Fruit fly (Drosophila melanogaster) whole organism, embryonic: ENCODE data around the gene Lgr3.

ENCODE experiments used
- C15 ChIP-seq: fragments of 200-800 bp; sonication (Bioruptor generic); IDR thresholded peaks from 3 replicates; pipeline ENCODE4 v1.3.6; 2022; ENCODE audit warnings: missing biosample characterization, missing genetic modification characterization
- CG10209 ChIP-seq: fragments of 200-800 bp; sonication (Bioruptor generic); optimal IDR thresholded peaks from 3 replicates; lab custom pipeline; 2017; ENCODE audit warnings: missing biosample characterization, mild to moderate bottlenecking, missing genetic modification characterization, missing genetic modification reagents
- CG10267 ChIP-seq: fragments of 200-800 bp; sonication (Bioruptor generic); optimal IDR thresholded peaks from 2 replicates; lab custom pipeline; 2018; ENCODE audit warnings: missing biosample characterization, mild to moderate bottlenecking, missing genetic modification characterization, moderate library complexity
- CG10366 ChIP-seq: fragments of 200-800 bp; sonication (Bioruptor generic); IDR thresholded peaks from 2 replicates; pipeline ENCODE4 v1.3.6; 2022; ENCODE audit warnings: missing biosample characterization, missing genetic modification characterization
- CG10979 ChIP-seq: fragments of 200-800 bp; sonication (Bioruptor generic); optimal IDR thresholded peaks from 2 replicates; lab custom pipeline; 2018; ENCODE audit warnings: missing biosample characterization, mild to moderate bottlenecking, missing genetic modification characterization, moderate library complexity
- CG11560 ChIP-seq: fragments of 200-800 bp; sonication (Bioruptor generic); IDR thresholded peaks from 3 replicates; pipeline ENCODE4 v1.3.6; 2022; ENCODE audit warnings: missing biosample characterization, missing genetic modification characterization
- CG14014 ChIP-seq: fragments of 200-800 bp; sonication (Bioruptor generic); IDR thresholded peaks from 2 replicates; pipeline ENCODE4 v1.3.6; 2022; ENCODE audit warnings: missing biosample characterization, missing genetic modification characterization
- CG15269 ChIP-seq: fragments of 200-800 bp; sonication (Bioruptor generic); optimal IDR thresholded peaks from 2 replicates; lab custom pipeline; 2018; ENCODE audit warnings: missing biosample characterization, mild to moderate bottlenecking, missing genetic modification characterization, moderate library complexity
- CG17568 ChIP-seq: fragments of 200-800 bp; sonication (Bioruptor generic); optimal IDR thresholded peaks from 2 replicates; lab custom pipeline; 2018; ENCODE audit warnings: missing biosample characterization, mild to moderate bottlenecking, missing genetic modification characterization, moderate library complexity
- CG2116 ChIP-seq: fragments of 200-800 bp; sonication (Bioruptor generic); optimal IDR thresholded peaks from 3 replicates; lab custom pipeline; 2018; ENCODE audit warnings: missing biosample characterization, mild to moderate bottlenecking, missing genetic modification characterization
- CG31224 ChIP-seq: fragments of 200-800 bp; sonication (Bioruptor generic); IDR thresholded peaks from 2 replicates; pipeline ENCODE4 v1.3.6; 2022; ENCODE audit warnings: missing biosample characterization, missing genetic modification characterization
- CG34376 ChIP-seq: fragments of 200-800 bp; sonication (Bioruptor generic); optimal IDR thresholded peaks from 2 replicates; lab custom pipeline; 2018; ENCODE audit warnings: missing biosample characterization, mild to moderate bottlenecking, missing genetic modification characterization
- CG4360 ChIP-seq: fragments of 200-800 bp; sonication (Bioruptor generic); IDR thresholded peaks from 2 replicates; pipeline ENCODE4 v1.3.6; 2022; ENCODE audit warnings: missing biosample characterization, missing genetic modification characterization
- CG6254 ChIP-seq: fragments of 200-800 bp; sonication (Bioruptor generic); optimal IDR thresholded peaks from 3 replicates; lab custom pipeline; 2017; ENCODE audit warnings: mild to moderate bottlenecking, missing biosample characterization, missing genetic modification reagents, missing genetic modification characterization
- CG8089 ChIP-seq: fragments of 200-800 bp; sonication (Bioruptor generic); optimal IDR thresholded peaks from 3 replicates; lab custom pipeline; 2016; ENCODE audit warnings: missing biosample characterization, missing genetic modification characterization
- CG9215 ChIP-seq: fragments of 200-800 bp; sonication (Bioruptor generic); IDR thresholded peaks from 2 replicates; pipeline ENCODE4 v1.3.6; 2022; ENCODE audit warnings: missing biosample characterization, missing genetic modification characterization
- Drgx ChIP-seq: fragments of 200-800 bp; sonication (Bioruptor generic); IDR thresholded peaks from 2 replicates; pipeline ENCODE4 v1.3.6; 2022; ENCODE audit warnings: missing biosample characterization, missing genetic modification characterization
- Fer3 ChIP-seq: fragments of 200-800 bp; sonication (Bioruptor generic); optimal IDR thresholded peaks from 2 replicates; lab custom pipeline; 2018; ENCODE audit warnings: missing biosample characterization, mild to moderate bottlenecking, missing genetic modification characterization, moderate library complexity
- HmgD ChIP-seq: fragments of 200-800 bp; sonication (Bioruptor generic); optimal IDR thresholded peaks from 3 replicates; lab custom pipeline; 2016; ENCODE audit warnings: missing biosample characterization, missing genetic modification characterization
- Hsf ChIP-seq: fragments of 200-800 bp; sonication (Bioruptor generic); optimal IDR thresholded peaks from 3 replicates; lab custom pipeline; 2016; ENCODE audit warnings: missing biosample characterization, missing genetic modification characterization
- Meics ChIP-seq: fragments of 200-800 bp; sonication (Bioruptor generic); optimal IDR thresholded peaks from 2 replicates; lab custom pipeline; 2017; ENCODE audit warnings: missing biosample characterization, mild to moderate bottlenecking, missing genetic modification characterization
- Xrp1 ChIP-seq: fragments of 200-800 bp; sonication (Bioruptor generic); IDR thresholded peaks from 2 replicates; pipeline ENCODE4 v1.3.6; 2022; ENCODE audit warnings: missing biosample characterization, missing genetic modification characterization
- az2 ChIP-seq: fragments of 200-800 bp; sonication (Bioruptor generic); optimal IDR thresholded peaks from 3 replicates; lab custom pipeline; 2016; ENCODE audit warnings: missing biosample characterization, missing genetic modification characterization
- chinmo ChIP-seq: fragments of 200-800 bp; sonication (Bioruptor generic); IDR thresholded peaks from 4 replicates; pipeline ENCODE4 v1.3.6; 2022; ENCODE audit warnings: missing biosample characterization, missing genetic modification characterization; ENCODE audit not compliant: partially characterized antibody
- crp ChIP-seq, 2 experiments: fragments of 200-800 bp; sonication (Bioruptor generic); optimal IDR thresholded peaks; 2 replicates in 1 of 2; 3 replicates in 1 of 2; lab custom pipeline; 2017; ENCODE audit warnings: missing biosample characterization in 2 of 2, missing genetic modification characterization in 2 of 2, mild to moderate bottlenecking in 1 of 2, moderate library complexity in 1 of 2
- dmrt99B ChIP-seq: fragments of 200-800 bp; sonication (Bioruptor generic); optimal IDR thresholded peaks from 2 replicates; lab custom pipeline; 2018; ENCODE audit warnings: missing biosample characterization, mild to moderate bottlenecking, missing genetic modification characterization, moderate library complexity
- dysf ChIP-seq: fragments of 200-800 bp; sonication (Bioruptor generic); IDR thresholded peaks from 3 replicates; pipeline ENCODE4 v1.3.6; 2022; ENCODE audit warnings: missing biosample characterization, missing genetic modification characterization
- eyg ChIP-seq: fragments of 200-800 bp; sonication (Bioruptor generic); optimal IDR thresholded peaks from 3 replicates; lab custom pipeline; 2016; ENCODE audit warnings: missing biosample characterization, missing genetic modification characterization
- fd3F ChIP-seq: fragments of 200-800 bp; sonication (Bioruptor generic); optimal IDR thresholded peaks from 2 replicates; lab custom pipeline; 2018; ENCODE audit warnings: missing biosample characterization, mild to moderate bottlenecking, missing genetic modification characterization, moderate library complexity
- gsb ChIP-seq: fragments of 200-800 bp; sonication (Bioruptor generic); IDR thresholded peaks from 2 replicates; pipeline ENCODE4 v1.3.6; 2022; ENCODE audit warnings: missing biosample characterization, missing genetic modification characterization
- hbn ChIP-seq: fragments of 200-800 bp; sonication (Bioruptor generic); IDR thresholded peaks from 2 replicates; pipeline ENCODE4 v1.3.6; 2022; ENCODE audit warnings: missing biosample characterization, missing genetic modification characterization; ENCODE audit not compliant: partially characterized antibody
- hkb ChIP-seq, 2 experiments: fragments of 200-800 bp in 1 of 2; fragments of >200 bp in 1 of 2; sonication (Bioruptor generic) in 1 of 2; IDR thresholded peaks in 1 of 2; optimal IDR thresholded peaks in 1 of 2; 2 replicates each; pipeline versions ENCODE4 v1.3.6 to Lab custom; 2017 to 2022; ENCODE audit warnings: missing biosample characterization in 1 of 2, missing genetic modification characterization in 1 of 2
- ind ChIP-seq: fragments of 200-800 bp; sonication (Bioruptor generic); optimal IDR thresholded peaks from 3 replicates; lab custom pipeline; 2016; ENCODE audit warnings: missing biosample characterization, missing genetic modification characterization
- lab ChIP-seq: fragments of 200-800 bp; sonication (Bioruptor generic); optimal IDR thresholded peaks from 3 replicates; lab custom pipeline; 2017; ENCODE audit warnings: missing biosample characterization, missing genetic modification characterization, mild to moderate bottlenecking, moderate library complexity, missing genetic modification reagents
- luna ChIP-seq: fragments of 200-800 bp; sonication (Bioruptor generic); optimal IDR thresholded peaks from 2 replicates; lab custom pipeline; 2016; ENCODE audit warnings: missing biosample characterization, missing genetic modification characterization
- phol ChIP-seq: fragments of 200-800 bp; sonication (Bioruptor generic); optimal IDR thresholded peaks from 3 replicates; lab custom pipeline; 2018; ENCODE audit warnings: missing biosample characterization, mild to moderate bottlenecking, missing genetic modification characterization, moderate library complexity
- prd ChIP-seq, 3 experiments: fragments of >200 bp in 2 of 3; fragments of 200-800 bp in 1 of 3; sonication (Bioruptor generic) in 1 of 3; optimal IDR thresholded peaks in 2 of 3; IDR thresholded peaks in 1 of 3; 2 replicates in 2 of 3; 3 replicates in 1 of 3; pipeline versions ENCODE4 v1.3.6 to Lab custom; 2017 to 2022; ENCODE audit warnings: missing biosample characterization in 1 of 3, missing genetic modification characterization in 1 of 3
- ro ChIP-seq: fragments of 200-800 bp; sonication (Bioruptor generic); IDR thresholded peaks from 2 replicates; pipeline ENCODE4 v1.3.6; 2022; ENCODE audit warnings: missing biosample characterization, missing genetic modification characterization
- row ChIP-seq: fragments of 200-800 bp; sonication (Bioruptor generic); IDR thresholded peaks from 3 replicates; pipeline ENCODE4 v1.3.6; 2022; ENCODE audit warnings: missing biosample characterization, missing genetic modification characterization
- run ChIP-seq: fragments of 200-800 bp; sonication (Bioruptor generic); optimal IDR thresholded peaks from 3 replicates; lab custom pipeline; 2018; ENCODE audit warnings: missing biosample characterization, mild to moderate bottlenecking, missing genetic modification characterization
- schlank ChIP-seq: fragments of 200-800 bp; sonication (Bioruptor generic); optimal IDR thresholded peaks from 2 replicates; lab custom pipeline; 2018; ENCODE audit warnings: missing biosample characterization, mild to moderate bottlenecking, missing genetic modification characterization
- sens ChIP-seq: fragments of 200-800 bp; sonication (Bioruptor generic); peaks from one replicate; lab custom pipeline; 2016; ENCODE audit warnings: missing biosample characterization, missing genetic modification characterization
- slbo ChIP-seq: fragments of 200-800 bp; sonication (Bioruptor generic); IDR thresholded peaks from 2 replicates; pipeline ENCODE4 v1.3.6; 2022; ENCODE audit warnings: missing biosample characterization, missing genetic modification characterization
- stc ChIP-seq: fragments of 200-800 bp; sonication (Bioruptor generic); IDR thresholded peaks from 2 replicates; pipeline ENCODE4 v1.3.6; 2022; ENCODE audit warnings: missing biosample characterization, missing genetic modification characterization
- ttk ChIP-seq: fragments of 200-800 bp; sonication (Bioruptor generic); IDR thresholded peaks from 2 replicates; pipeline ENCODE4 v2.1.2; 2022; ENCODE audit warnings: missing biosample characterization, missing genetic modification characterization
- tx ChIP-seq: fragments of 200-800 bp; sonication (Bioruptor generic); optimal IDR thresholded peaks from 2 replicates; lab custom pipeline; 2016; ENCODE audit warnings: missing biosample characterization, missing genetic modification characterization
- unc-4 ChIP-seq: fragments of 200-800 bp; sonication (Bioruptor generic); IDR thresholded peaks from 2 replicates; pipeline ENCODE4 v1.3.6; 2022; ENCODE audit warnings: missing biosample characterization, missing genetic modification characterization; ENCODE audit not compliant: partially characterized antibody
- vvl ChIP-seq: fragments of 200-800 bp; sonication (Bioruptor generic); IDR thresholded peaks from 2 replicates; pipeline ENCODE4 v1.3.6; 2022; ENCODE audit warnings: missing biosample characterization, missing genetic modification characterization
- wdn ChIP-seq: fragments of 200-800 bp; sonication (Bioruptor generic); IDR thresholded peaks from 2 replicates; pipeline ENCODE4 v1.3.6; 2022; ENCODE audit warnings: missing biosample characterization, missing genetic modification characterization

Lgr3 gene

DNA sequence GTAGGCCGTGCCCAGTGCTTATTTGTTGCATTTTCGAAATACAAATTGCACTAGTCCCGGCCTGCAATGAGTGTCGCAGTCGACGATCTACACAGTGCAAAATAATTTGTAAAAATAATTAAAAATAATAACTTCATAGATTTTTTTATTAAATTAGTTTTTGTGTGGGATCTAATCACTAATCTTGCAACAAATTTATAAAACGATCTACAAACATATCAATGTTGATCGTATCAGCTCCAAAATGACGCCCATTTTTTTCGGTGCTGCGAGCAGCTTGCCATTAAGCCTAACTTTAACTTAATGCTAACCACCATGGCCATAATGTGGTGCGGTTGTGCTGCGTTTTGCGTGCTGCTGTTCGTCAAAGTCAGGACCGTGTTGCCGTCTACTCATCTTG is 14.2 kb upstream of the Lgr3 start:
- TF ChIP-seq chinmo (GFP tag; lab: Robert Waterston, UW) (no peak), CG10366 (GFP tag; lab: Robert Waterston, UW) (peak; percentile 28; the same call in 1 of the 2 replicates), luna (GFP tag; lab: Kevin White, UChicago) (no peak), gsb (GFP tag; lab: Robert Waterston, UW) (no peak), CG9215 (GFP tag; lab: Robert Waterston, UW) (no peak), hkb (optimal IDR thresholded peaks at IDR 0.05; lab: Kevin White, UChicago) (no peak), hkb (GFP tag; IDR thresholded peaks at IDR 0.05; lab: Robert Waterston, UW) (peak; percentile 60), Drgx (GFP tag; lab: Robert Waterston, UW) (peak; percentile 59), CG11560 (no peak), HmgD (GFP tag; lab: Kevin White, UChicago) (no peak), Fer3 (tag; lab: Kevin White, UChicago) (peak; percentile 7), prd (optimal IDR thresholded peaks at IDR 0.05; lab: Kevin White, UChicago) (no peak), prd (GFP tag; IDR thresholded peaks at IDR 0.05; lab: Robert Waterston, UW) (peak; percentile 33; the same call in 2 of the 3 replicates), Hsf (GFP tag; lab: Kevin White, UChicago) (no peak), CG4360 (no peak), az2 (peak; percentile 25), C15 (GFP tag; lab: Robert Waterston, UW) (0 out of 3 replicates have a peak, but pooled peaks have one; percentile 36), row (peak; percentile 46; the same call in 2 of the 3 replicates), CG10267 (tag; lab: Kevin White, UChicago) (peak; percentile 4), crp (GFP tag; optimal IDR thresholded peaks at IDR 0.05; lab: Kevin White, UChicago) (no peak), ro (GFP tag; lab: Robert Waterston, UW) (no peak), dysf (GFP tag; lab: Robert Waterston, UW) (peak; percentile 41; the same call in 2 of the 3 replicates), CG10209 (GFP tag; lab: Kevin White, UChicago) (no peak), CG17568 (GFP tag; lab: Kevin White, UChicago) (no peak), CG8089 (no peak), schlank (tag; lab: Kevin White, UChicago) (no peak), fd3F (GFP tag; lab: Kevin White, UChicago) (no peak), Meics (GFP tag; lab: Kevin White, UChicago) (no peak), CG31224 (GFP tag; lab: Robert Waterston, UW) (0 out of 2 replicates have a peak, but pooled peaks have one; percentile 21), tx (GFP tag; lab: Kevin White, UChicago) (no peak), vvl (GFP tag; lab: Robert Waterston, UW) (0 out of 2 replicates have a peak, but pooled peaks have one; percentile 10), CG34376 (no peak), unc-4 (GFP tag; lab: Robert Waterston, UW) (no peak), dmrt99B (tag; lab: Kevin White, UChicago) (no peak), CG15269 (tag; lab: Kevin White, UChicago) (no peak), CG6254 (GFP tag; lab: Kevin White, UChicago) (peak; percentile 2), CG2116 (GFP tag; lab: Kevin White, UChicago) (no peak), CG14014 (GFP tag; lab: Robert Waterston, UW) (0 out of 2 replicates have a peak, but pooled peaks have one; percentile 25), hbn (no peak), eyg (GFP tag; lab: Kevin White, UChicago) (no peak), run (no peak), sens (peak; percentile 27), lab (GFP tag; lab: Kevin White, UChicago) (peak; percentile 32), Xrp1 (peak; percentile 53; the same call in 1 of the 2 replicates), slbo (peak; percentile 28; the same call in 1 of the 2 replicates), ind (peak; percentile 16), stc (GFP tag; lab: Robert Waterston, UW) (0 out of 2 replicates have a peak, but pooled peaks have one; percentile 5), ttk (GFP tag; lab: Robert Waterston, UW) (no peak), phol (tag; lab: Kevin White, UChicago) (peak; percentile 24), CG10979 (tag; lab: Kevin White, UChicago) (peak; percentile 33), wdn (GFP tag; lab: Robert Waterston, UW) (0 out of 2 replicates have a peak, but pooled peaks have one; percentile 12)
